Fruit fly (Drosophila melanogaster): ENCODE data around the gene CG8944.

Gene CG8944

dm6 chrX:15745905-15746681, at the start of gene CG8944, which contains the start of gene CCT6:
Gene CG8944 (minus strand): TSS chrX:15746231.
Gene CCT6 (plus strand): TSS chrX:15746648.
- TF ChIP-seq noc (tag; optimal IDR thresholded peaks at IDR 0.05), result no peak

- TF ChIP-seq noc (tag; optimal IDR thresholded peaks at IDR 0.05), result no peak
Observed at dm6 chrX:15788235-15789187, 42.5 kb upstream of the CG8944 start, which contains the start of gene Rhp. Gene Rhp (plus strand): TSS chrX:15788897.

dm6 chrX:15786242-15786641, 40.2 kb upstream of the CG8944 start:
- TF ChIP-seq noc (tag; optimal IDR thresholded peaks at IDR 0.05), result no peak

dm6 chrX:15785429-15786239, 39.6 kb upstream of the CG8944 start, which contains the start of the genes Paf-AHalpha and mRpS30:
Gene Paf-AHalpha (minus strand): TSS chrX:15785583.
Gene mRpS30 (plus strand): TSS chrX:15786047.
- TF ChIP-seq noc (tag; optimal IDR thresholded peaks at IDR 0.05), result no peak

dm6 chrX:15783610-15784009, 37.6 kb upstream of the CG8944 start, which contains the start of gene Efhc1.1:
Gene Efhc1.1 (minus strand): TSS chrX:15783710.
- no peak for TF ChIP-seq noc (tag; optimal IDR thresholded peaks at IDR 0.05)

- TF ChIP-seq noc (tag; optimal IDR thresholded peaks at IDR 0.05), result no peak
Observed at dm6 chrX:15778846-15779245, 32.8 kb upstream of the CG8944 start, which contains the start of gene CG43673. Gene CG43673 (plus strand): TSS chrX:15779146.

- no peak for TF ChIP-seq noc (tag; optimal IDR thresholded peaks at IDR 0.05)
Observed at dm6 chrX:15772663-15773062, 26.6 kb upstream of the CG8944 start, which contains the start of gene CG43672. Gene CG43672 (plus strand): TSS chrX:15772963.

- no peak for TF ChIP-seq noc (tag; optimal IDR thresholded peaks at IDR 0.05)
Observed at dm6 chrX:15769457-15769856, 23.4 kb upstream of the CG8944 start, which contains the start of gene CG33172. Gene CG33172 (plus strand): TSS chrX:15769664.

- no peak for TF ChIP-seq noc (tag; optimal IDR thresholded peaks at IDR 0.05)
Observed at dm6 chrX:15766395-15766866, 20.4 kb upstream of the CG8944 start, which contains the start of gene CG8952. Gene CG8952 (minus strand): TSS chrX:15766445.

- TF ChIP-seq noc (tag; optimal IDR thresholded peaks at IDR 0.05), result no peak
Observed at dm6 chrX:15762723-15763122, 16.7 kb upstream of the CG8944 start, which contains the start of gene Polr3A. Gene Polr3A (plus strand): TSS chrX:15762956.

- TF ChIP-seq noc (tag; optimal IDR thresholded peaks at IDR 0.05), result no peak
Observed at dm6 chrX:15761298-15761640, 15.2 kb upstream of the CG8944 start.

- no peak for TF ChIP-seq noc (tag; optimal IDR thresholded peaks at IDR 0.05)
Observed at dm6 chrX:15760447-15761297, 14.6 kb upstream of the CG8944 start, which contains the start of the genes Graf and mRpL3. Gene Graf (minus strand): TSS chrX:15760733. Gene mRpL3 (plus strand): TSS chrX:15761248.

dm6 chrX:15759752-15760446, 13.9 kb upstream of the CG8944 start:
- TF ChIP-seq noc (tag; optimal IDR thresholded peaks at IDR 0.05), result no peak

All from whole organism, larva.